Worm (Caenorhabditis elegans): ENCODE data around the gene eef-1A.1.

eef-1A.1 gene

DNA sequence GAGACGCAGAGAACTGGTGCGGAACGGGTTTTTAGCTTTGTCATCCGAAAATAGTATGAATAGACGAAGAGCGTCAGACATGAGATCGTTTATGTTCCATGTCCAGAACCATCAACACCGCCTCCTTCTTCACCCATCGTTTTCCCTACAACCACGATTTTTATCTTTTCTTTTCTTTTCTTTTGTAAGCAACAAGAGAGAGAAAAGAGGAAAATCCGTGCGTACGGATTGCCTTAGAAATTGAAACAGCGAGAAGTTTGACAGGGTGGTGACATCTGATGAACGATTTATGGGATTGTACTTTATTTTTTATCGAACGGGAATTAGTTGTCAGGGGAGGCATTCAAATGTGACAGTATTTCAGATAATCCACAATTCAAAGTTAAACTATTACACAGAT lies 25.8 kb downstream of the eef-1A.1 start, which contains the start of gene abu-13:
Gene abu-13 (minus strand): TSS at position 152 of the 400 bp plus-strand sequence.
- TF ChIP-seq mdl-1 (tag; optimal IDR thresholded peaks at IDR 0.05) (peak in 1 of 2 experiments; percentile 10), madf-9 (GFP tag; conservative IDR thresholded peaks at IDR 0.05) (no peak), hlh-11 (tag; optimal IDR thresholded peaks at IDR 0.05) (peak; percentile 7), nhr-28 (tag; optimal IDR thresholded peaks at IDR 0.05) (peak; percentile 19), F37D6.2 (tag; optimal IDR thresholded peaks at IDR 0.05) (no peak)

DNA sequence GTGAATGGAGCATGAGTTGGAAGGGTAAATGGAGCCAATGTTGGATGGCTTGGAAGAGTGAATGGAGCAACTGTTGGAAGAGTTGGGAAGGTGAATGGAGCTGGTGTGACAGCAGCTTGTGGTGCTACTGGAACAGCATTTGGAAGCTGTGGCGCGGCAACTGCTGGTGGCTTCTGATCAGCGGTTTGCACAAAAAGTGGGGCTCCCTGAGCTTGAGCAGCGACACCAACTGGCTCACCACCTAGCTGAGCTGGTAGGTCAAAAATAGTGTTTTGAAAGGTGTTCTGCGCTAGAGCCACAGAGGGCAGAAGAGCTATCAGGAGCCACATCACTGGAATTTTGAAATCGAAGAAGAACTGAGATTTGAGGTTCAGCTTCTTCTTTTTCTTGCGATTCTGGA lies 26.2 kb downstream of the eef-1A.1 start:
- 0 out of 2 replicates have a peak, but pooled peaks have one; percentile 23 for TF ChIP-seq egl-43 (GFP tag; IDR thresholded peaks at IDR 0.05)
- TF ChIP-seq pha-4 (GFP tag; IDR thresholded peaks at IDR 0.05): no peak
- no peak for TF ChIP-seq pha-4 (tag; optimal IDR thresholded peaks at IDR 0.05)
- peak; percentile 65 for TF ChIP-seq set-16 (GFP tag; IDR thresholded peaks at IDR 0.05)

DNA sequence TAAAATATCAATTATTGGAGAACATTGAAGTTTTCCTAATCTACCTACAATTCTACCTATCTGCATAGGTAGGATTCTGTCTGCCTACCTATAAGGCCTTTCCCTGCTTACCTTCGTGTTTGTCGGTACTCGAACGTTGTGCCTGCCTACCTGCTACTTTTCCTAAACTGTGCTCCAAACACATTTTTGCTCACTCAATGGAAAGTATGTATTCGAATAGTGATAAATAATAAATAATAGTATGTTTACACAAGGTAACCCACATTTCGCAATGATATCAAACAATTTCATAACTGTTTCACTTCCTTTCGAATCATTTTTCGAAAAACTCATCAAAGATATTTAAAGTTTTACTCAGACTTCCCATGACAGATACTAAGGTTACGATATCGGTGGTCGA lies 32.0 kb downstream of the eef-1A.1 start, which contains the start of gene F57B9.3:
Gene F57B9.3 (plus strand): TSS at position 301 of the 400 bp plus-strand sequence.
- no peak for TF ChIP-seq F44E2.7 (GFP tag; IDR thresholded peaks at IDR 0.05)
- no peak for TF ChIP-seq mxl-2 (GFP tag; conservative IDR thresholded peaks at IDR 0.05)
- TF ChIP-seq dve-1 (tag; optimal IDR thresholded peaks at IDR 0.05; ENCODE audit: insufficient read depth): no peak
- no peak for TF ChIP-seq ces-1 (GFP tag; optimal IDR thresholded peaks at IDR 0.05)
- TF ChIP-seq pha-4 (GFP tag; IDR thresholded peaks at IDR 0.05): no peak
- TF ChIP-seq pha-4 (tag; optimal IDR thresholded peaks at IDR 0.05): no peak
- TF ChIP-seq fkh-10 (GFP tag; optimal IDR thresholded peaks at IDR 0.05): no peak
- TF ChIP-seq F26F4.8 (GFP tag; conservative IDR thresholded peaks at IDR 0.05): no peak
- no peak for TF ChIP-seq egl-27 (tag; optimal IDR thresholded peaks at IDR 0.05)
- no peak for TF ChIP-seq daf-16 (GFP tag; optimal IDR thresholded peaks at IDR 0.05)
- peak; percentile 28 for TF ChIP-seq daf-16 (tag; optimal IDR thresholded peaks at IDR 0.05)

DNA sequence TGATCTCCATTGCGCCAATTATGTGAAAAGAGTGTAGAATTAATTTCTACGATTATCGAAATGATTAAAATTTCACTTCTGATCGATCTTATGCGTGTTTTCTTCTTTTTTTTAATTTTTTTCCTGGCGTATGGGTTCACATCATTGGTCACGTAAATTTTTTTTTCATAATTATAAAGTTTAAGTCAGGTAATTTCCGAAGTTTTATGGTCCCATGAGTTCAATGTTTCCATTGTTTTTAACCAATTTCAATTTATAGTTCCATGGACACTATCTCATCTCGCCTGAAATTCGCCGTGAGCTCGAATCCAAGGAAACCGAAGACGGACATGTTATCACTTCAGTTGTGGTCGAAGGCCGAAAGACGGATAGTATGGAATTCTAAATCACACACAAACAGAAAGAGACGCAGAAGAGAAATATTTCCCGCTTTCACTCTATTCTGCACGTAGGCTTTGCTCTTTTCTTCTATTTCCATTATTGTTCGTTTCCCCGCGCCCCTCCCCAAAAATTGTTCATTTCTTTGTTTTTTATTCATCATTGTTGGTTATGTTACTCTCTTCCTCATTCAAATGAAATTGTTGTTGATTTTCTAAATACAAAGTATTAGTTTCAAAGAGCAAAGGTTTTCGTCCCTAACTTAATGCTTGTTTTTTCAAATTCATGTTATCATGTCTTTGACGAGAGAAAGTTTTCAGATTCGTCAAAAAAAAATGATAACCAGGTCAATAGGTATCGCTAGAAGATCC lies 36.1 kb downstream of the eef-1A.1 start, which contains the start of the genes F57B9.8 and coq-2:
Gene F57B9.8 (minus strand): TSS at position 51 of the 749 bp plus-strand sequence.
Gene coq-2 (plus strand): TSS at position 699 of the 749 bp plus-strand sequence.
- TF ChIP-seq sdz-12 (GFP tag; optimal IDR thresholded peaks at IDR 0.05) (no peak), unc-39 (tag; optimal IDR thresholded peaks at IDR 0.05) (no peak), ceh-32 (tag; optimal IDR thresholded peaks at IDR 0.05; ENCODE audit: poor library complexity) (no peak), hif-1 (tag; optimal IDR thresholded peaks at IDR 0.05) (peak in 1 of 2 experiments; percentile 97), nhr-76 (tag; optimal IDR thresholded peaks at IDR 0.05) (no peak), dve-1 (tag; optimal IDR thresholded peaks at IDR 0.05; ENCODE audit: insufficient read depth) (peak; percentile 34), ztf-11 (tag; optimal IDR thresholded peaks at IDR 0.05) (no peak), lim-7 (GFP tag; IDR thresholded peaks at IDR 0.05) (no peak), Y5F2A.4 (GFP tag; optimal IDR thresholded peaks at IDR 0.05) (no peak), mes-2 (tag; optimal IDR thresholded peaks at IDR 0.05; ENCODE audit: poor library complexity, severe bottlenecking) (no peak), gei-8 (GFP tag; optimal IDR thresholded peaks at IDR 0.05) (no peak), pqm-1 (tag; optimal IDR thresholded peaks at IDR 0.05) (no peak), aha-1 (tag) (peak; percentile 99), dmd-6 (GFP tag; IDR thresholded peaks at IDR 0.05) (no peak), R02D3.7 (tag; optimal IDR thresholded peaks at IDR 0.05) (no peak), Y48G9A.11 (GFP tag; IDR thresholded peaks at IDR 0.05) (no peak), nhr-10 (tag; optimal IDR thresholded peaks at IDR 0.05) (no peak), ceh-62 (tag; optimal IDR thresholded peaks at IDR 0.05) (no peak), tag-97 (GFP tag; IDR thresholded peaks at IDR 0.05) (no peak), pha-4 (GFP tag; IDR thresholded peaks at IDR 0.05) (no peak), pha-4 (tag; optimal IDR thresholded peaks at IDR 0.05) (no peak), fkh-10 (GFP tag; optimal IDR thresholded peaks at IDR 0.05) (no peak), spr-3 (GFP tag; optimal IDR thresholded peaks at IDR 0.05) (no peak), lin-39 (tag; optimal IDR thresholded peaks at IDR 0.05) (no peak), lin-15B (tag; optimal IDR thresholded peaks at IDR 0.05) (no peak), zfp-2 (tag; optimal IDR thresholded peaks at IDR 0.05) (no peak)
